Fruit fly (Drosophila melanogaster) whole organism, embryonic: Measurements from ENCODE around the gene CG34409.

Experiments
- Ada2b ChIP-seq: fragments of 200-800 bp; sonication (Bioruptor generic); IDR thresholded peaks from 2 replicates; pipeline ENCODE4 v1.3.6; 2022; ENCODE audit warnings: missing biosample characterization, missing genetic modification characterization
- Adf1 ChIP-seq: fragments of 200-800 bp; sonication (Bioruptor generic); IDR thresholded peaks from 2 replicates; pipeline ENCODE4 v1.3.6; 2022; ENCODE audit warnings: missing biosample characterization, missing genetic modification characterization
- Atf-2 ChIP-seq: fragments of 200-800 bp; sonication (Bioruptor generic); optimal IDR thresholded peaks from 2 replicates; lab custom pipeline; 2016; ENCODE audit warnings: missing biosample characterization, missing genetic modification characterization
- CG11247 ChIP-seq: fragments of 200-800 bp; sonication (Bioruptor generic); IDR thresholded peaks from 2 replicates; pipeline ENCODE4 v1.3.6; 2022; ENCODE audit warnings: missing biosample characterization, missing genetic modification characterization
- CG13123 ChIP-seq: fragments of 200-800 bp; sonication (Bioruptor generic); optimal IDR thresholded peaks from 2 replicates; lab custom pipeline; 2016; ENCODE audit warnings: missing biosample characterization, missing genetic modification characterization
- CG13296 ChIP-seq: fragments of 200-800 bp; sonication (Bioruptor generic); optimal IDR thresholded peaks from 3 replicates; lab custom pipeline; 2018; ENCODE audit warnings: missing biosample characterization, mild to moderate bottlenecking, missing genetic modification characterization
- CG14014 ChIP-seq: fragments of 200-800 bp; sonication (Bioruptor generic); IDR thresholded peaks from 2 replicates; pipeline ENCODE4 v1.3.6; 2022; ENCODE audit warnings: missing biosample characterization, missing genetic modification characterization
- CG14965 ChIP-seq: fragments of 200-800 bp; sonication (Bioruptor generic); optimal IDR thresholded peaks from 2 replicates; lab custom pipeline; 2016; ENCODE audit warnings: missing biosample characterization, missing genetic modification characterization, borderline replicate concordance
- CG16779 ChIP-seq: fragments of 200-800 bp; sonication (Bioruptor generic); IDR thresholded peaks from 2 replicates; pipeline ENCODE4 v1.3.6; 2022; ENCODE audit warnings: missing biosample characterization, missing genetic modification characterization
- CG17568 ChIP-seq: fragments of 200-800 bp; sonication (Bioruptor generic); optimal IDR thresholded peaks from 2 replicates; lab custom pipeline; 2018; ENCODE audit warnings: missing biosample characterization, mild to moderate bottlenecking, missing genetic modification characterization, moderate library complexity
- CG17802 ChIP-seq: fragments of 200-800 bp; sonication (Bioruptor generic); optimal IDR thresholded peaks from 2 replicates; lab custom pipeline; 2018; ENCODE audit warnings: missing biosample characterization, mild to moderate bottlenecking, missing genetic modification characterization, moderate library complexity
- CG30020 ChIP-seq: fragments of 200-800 bp; optimal IDR thresholded peaks from 2 replicates; lab custom pipeline; 2019; ENCODE audit warnings: missing biosample characterization, mild to moderate bottlenecking, missing genetic modification characterization, moderate library complexity
- CG30403 ChIP-seq: fragments of 200-800 bp; sonication (Bioruptor generic); optimal IDR thresholded peaks from 3 replicates; lab custom pipeline; 2016; ENCODE audit warnings: missing biosample characterization, missing genetic modification characterization
- CG43689 ChIP-seq: fragments of 200-800 bp; sonication (Bioruptor generic); IDR thresholded peaks from 2 replicates; pipeline ENCODE4 v1.3.6; 2022; ENCODE audit warnings: missing biosample characterization, missing genetic modification characterization
- CG4730 ChIP-seq: fragments of 200-800 bp; sonication (Bioruptor generic); IDR thresholded peaks from 2 replicates; pipeline ENCODE4 v1.3.6; 2022; ENCODE audit warnings: missing biosample characterization, missing genetic modification characterization
- CG6254 ChIP-seq: fragments of 200-800 bp; sonication (Bioruptor generic); optimal IDR thresholded peaks from 3 replicates; lab custom pipeline; 2017; ENCODE audit warnings: mild to moderate bottlenecking, missing biosample characterization, missing genetic modification reagents, missing genetic modification characterization
- CG6765 ChIP-seq: fragments of 200-800 bp; sonication (Bioruptor generic); optimal IDR thresholded peaks from 3 replicates; lab custom pipeline; 2017; ENCODE audit warnings: missing biosample characterization, mild to moderate bottlenecking, missing genetic modification characterization
- D19A ChIP-seq: fragments of 200-800 bp; optimal IDR thresholded peaks from 3 replicates; lab custom pipeline; 2019; ENCODE audit warnings: missing biosample characterization, mild to moderate bottlenecking, missing genetic modification characterization, moderate library complexity
- Dfd ChIP-seq, 2 experiments: fragments of >200 bp; optimal IDR thresholded peaks; 2 replicates each; lab custom pipeline; 2017; ENCODE audit warnings: missing biosample characterization in 2 of 2, missing genetic modification characterization in 2 of 2
- Doc2 ChIP-seq: fragments of 200-800 bp; sonication (Bioruptor generic); IDR thresholded peaks from 2 replicates; pipeline ENCODE4 v1.3.6; 2022; ENCODE audit warnings: missing biosample characterization, missing genetic modification characterization
- E2f2 ChIP-seq: fragments of 200-800 bp; sonication (Bioruptor generic); IDR thresholded peaks from 2 replicates; pipeline ENCODE4 v1.3.6; 2022; ENCODE audit warnings: missing biosample characterization, missing genetic modification characterization
- ERR ChIP-seq: fragments of 200-800 bp; sonication (Bioruptor generic); optimal IDR thresholded peaks from 2 replicates; lab custom pipeline; 2016; ENCODE audit warnings: missing biosample characterization, missing genetic modification characterization
- Hand ChIP-seq: fragments of 200-800 bp; sonication (Bioruptor generic); optimal IDR thresholded peaks from 2 replicates; lab custom pipeline; 2017; ENCODE audit warnings: mild to moderate bottlenecking, missing biosample characterization, missing genetic modification reagents, missing genetic modification characterization
- HmgZ ChIP-seq: fragments of 200-800 bp; sonication (Bioruptor generic); optimal IDR thresholded peaks from 2 replicates; lab custom pipeline; 2018; ENCODE audit warnings: missing biosample characterization, mild to moderate bottlenecking, missing genetic modification characterization
- Hr3 ChIP-seq: fragments of 200-800 bp; sonication (Bioruptor generic); optimal IDR thresholded peaks from 3 replicates; lab custom pipeline; 2016; ENCODE audit warnings: missing biosample characterization, missing genetic modification characterization
- Hr39 ChIP-seq: fragments of >200 bp; optimal IDR thresholded peaks from 2 replicates; lab custom pipeline; 2017
- Jarid2 ChIP-seq: fragments of 200-800 bp; sonication (Bioruptor generic); optimal IDR thresholded peaks from 3 replicates; lab custom pipeline; 2017; ENCODE audit warnings: mild to moderate bottlenecking, missing biosample characterization, missing genetic modification reagents, missing genetic modification characterization
- Lhr ChIP-seq: fragments of 200-800 bp; sonication (Bioruptor generic); optimal IDR thresholded peaks from 3 replicates; lab custom pipeline; 2017; ENCODE audit warnings: mild to moderate bottlenecking, missing biosample characterization, missing genetic modification reagents, missing genetic modification characterization
- Lim3 ChIP-seq: fragments of 200-800 bp; sonication (Bioruptor generic); IDR thresholded peaks from 2 replicates; pipeline ENCODE4 v1.3.6; 2022; ENCODE audit warnings: missing biosample characterization, missing genetic modification characterization
- Lpt ChIP-seq: fragments of >200 bp; optimal IDR thresholded peaks from 2 replicates; lab custom pipeline; 2018; ENCODE audit warnings: missing biosample characterization, missing genetic modification characterization
- MESR4 ChIP-seq: fragments of 200-800 bp; sonication (Bioruptor generic); optimal IDR thresholded peaks from 2 replicates; lab custom pipeline; 2018; ENCODE audit warnings: missing biosample characterization, mild to moderate bottlenecking, missing genetic modification characterization, moderate library complexity
- NC2β ChIP-seq: fragments of 200-800 bp; sonication (Bioruptor generic); optimal IDR thresholded peaks from 2 replicates; lab custom pipeline; 2016; ENCODE audit warnings: missing biosample characterization, missing genetic modification characterization
- YL-1 ChIP-seq: fragments of 200-800 bp; sonication (Bioruptor generic); optimal IDR thresholded peaks from 3 replicates; lab custom pipeline; 2017; ENCODE audit warnings: missing biosample characterization, mild to moderate bottlenecking, missing genetic modification characterization
- ab ChIP-seq: fragments of 200-800 bp; sonication (Bioruptor generic); optimal IDR thresholded peaks from 2 replicates; lab custom pipeline; 2016; ENCODE audit warnings: missing biosample characterization, missing genetic modification characterization
- al ChIP-seq: fragments of 200-800 bp; sonication (Bioruptor generic); IDR thresholded peaks from 2 replicates; pipeline ENCODE4 v1.3.6; 2022; ENCODE audit warnings: missing biosample characterization, missing genetic modification characterization
- en ChIP-seq: fragments of 200-800 bp; sonication (Bioruptor generic); optimal IDR thresholded peaks from 2 replicates; lab custom pipeline; 2016; ENCODE audit warnings: missing biosample characterization, missing genetic modification characterization
- fru ChIP-seq: fragments of >200 bp; optimal IDR thresholded peaks from 2 replicates; lab custom pipeline; 2017
- gcm2 ChIP-seq: fragments of 200-800 bp; sonication (Bioruptor generic); optimal IDR thresholded peaks from 2 replicates; lab custom pipeline; 2016; ENCODE audit warnings: missing biosample characterization, missing genetic modification characterization
- grau ChIP-seq: fragments of 200-800 bp; optimal IDR thresholded peaks from 3 replicates; lab custom pipeline; 2019; ENCODE audit warnings: missing biosample characterization, mild to moderate bottlenecking, missing genetic modification characterization, moderate library complexity
- gro ChIP-seq: fragments of 200-800 bp; sonication (Bioruptor generic); optimal IDR thresholded peaks from 2 replicates; lab custom pipeline; 2016; ENCODE audit warnings: missing biosample characterization, missing genetic modification characterization
- gsb-n ChIP-seq: fragments of 200-800 bp; sonication (Bioruptor generic); optimal IDR thresholded peaks from 3 replicates; lab custom pipeline; 2018; ENCODE audit warnings: missing biosample characterization, mild to moderate bottlenecking, missing genetic modification characterization
- gt ChIP-seq: fragments of 200-800 bp; sonication (Bioruptor generic); IDR thresholded peaks from 2 replicates; pipeline ENCODE4 v1.3.6; 2022; ENCODE audit warnings: missing biosample characterization, missing genetic modification characterization
- hth ChIP-seq: fragments of >200 bp; optimal IDR thresholded peaks from 2 replicates; lab custom pipeline; 2017; ENCODE audit warnings: inconsistent platforms
- kah ChIP-seq: fragments of 200-800 bp; sonication (Bioruptor generic); optimal IDR thresholded peaks from 2 replicates; lab custom pipeline; 2018; ENCODE audit warnings: missing biosample characterization, mild to moderate bottlenecking, missing genetic modification characterization
- lov ChIP-seq, 2 experiments: fragments of 200-800 bp in 1 of 2; fragments of >200 bp in 1 of 2; sonication (Bioruptor generic) in 1 of 2; IDR thresholded peaks in 1 of 2; optimal IDR thresholded peaks in 1 of 2; 2 replicates in 1 of 2; 3 replicates in 1 of 2; pipeline versions ENCODE4 v1.3.6 to Lab custom; 2017 to 2022; ENCODE audit warnings: missing biosample characterization in 1 of 2, missing genetic modification characterization in 1 of 2
- mirr ChIP-seq: fragments of 200-800 bp; sonication (Bioruptor generic); optimal IDR thresholded peaks from 3 replicates; lab custom pipeline; 2018; ENCODE audit warnings: missing biosample characterization, mild to moderate bottlenecking, missing genetic modification characterization
- onecut ChIP-seq: fragments of 200-800 bp; sonication (Bioruptor generic); IDR thresholded peaks from 2 replicates; pipeline ENCODE4 v1.3.6; 2022; ENCODE audit warnings: missing biosample characterization, missing genetic modification characterization
- pita ChIP-seq: fragments of 200-800 bp; sonication (Bioruptor generic); optimal IDR thresholded peaks from 2 replicates; lab custom pipeline; 2017; ENCODE audit warnings: missing biosample characterization, mild to moderate bottlenecking, missing genetic modification characterization
- tin ChIP-seq: fragments of 200-800 bp; sonication (Bioruptor generic); optimal IDR thresholded peaks from 3 replicates; lab custom pipeline; 2016; ENCODE audit warnings: missing biosample characterization, missing genetic modification characterization
- vfl ChIP-seq: fragments of 200-800 bp; sonication (Bioruptor generic); optimal IDR thresholded peaks from 2 replicates; lab custom pipeline; 2016; ENCODE audit warnings: missing biosample characterization, missing genetic modification characterization
- z ChIP-seq: fragments of 200-800 bp; sonication (Bioruptor generic); IDR thresholded peaks from 3 replicates; pipeline ENCODE4 v1.3.6; 2022; ENCODE audit warnings: missing biosample characterization, missing genetic modification characterization

CG34409 gene

dm6 chr3R:9762955-9763931 is 17.1 kb upstream of the CG34409 start, which contains the start of the genes Snap24 and CG8478 (continued):
- TF ChIP-seq D19A (tag; lab: Kevin White, UChicago): peak; percentile 9
- TF ChIP-seq mirr (GFP tag; lab: Kevin White, UChicago): no peak
- TF ChIP-seq CG4730 (GFP tag; lab: Robert Waterston, UW): no peak
- no peak for TF ChIP-seq lov (optimal IDR thresholded peaks at IDR 0.05; lab: Kevin White, UChicago)
- no peak for TF ChIP-seq lov (GFP tag; IDR thresholded peaks at IDR 0.05; lab: Robert Waterston, UW)
- no peak for TF ChIP-seq z (GFP tag; lab: Robert Waterston, UW)
- TF ChIP-seq MESR4 (GFP tag; lab: Kevin White, UChicago): peak; percentile 86
- TF ChIP-seq Dfd (GFP tag; optimal IDR thresholded peaks at IDR 0.05; lab: Kevin White, UChicago): no peak
- peak; percentile 8 for TF ChIP-seq YL-1
- TF ChIP-seq al (GFP tag; lab: Robert Waterston, UW): no peak
- no peak for TF ChIP-seq tin (GFP tag; lab: Kevin White, UChicago)
- TF ChIP-seq pita (GFP tag; lab: Kevin White, UChicago): peak; percentile 46
- no peak for TF ChIP-seq Lpt (GFP tag; lab: Kevin White, UChicago)
- TF ChIP-seq onecut: peak; percentile 31; the same call in 1 of the 2 replicates
- no peak for TF ChIP-seq Lim3
- TF ChIP-seq gcm2 (GFP tag; lab: Kevin White, UChicago): no peak
- TF ChIP-seq ERR (GFP tag; lab: Kevin White, UChicago): no peak
- TF ChIP-seq Lhr: no peak
- no peak for TF ChIP-seq CG6254 (GFP tag; lab: Kevin White, UChicago)
- TF ChIP-seq CG30403 (GFP tag; lab: Kevin White, UChicago): peak; percentile 30
- no peak for TF ChIP-seq gsb-n (tag; lab: Kevin White, UChicago)
- TF ChIP-seq CG11247 (GFP tag; lab: Robert Waterston, UW): no peak
- TF ChIP-seq en (GFP tag; lab: Kevin White, UChicago): no peak
- no peak for TF ChIP-seq CG14965 (GFP tag; lab: Kevin White, UChicago)
- peak; percentile 92 for TF ChIP-seq CG17802 (tag; lab: Kevin White, UChicago)
- peak; percentile 85 for TF ChIP-seq E2f2 (GFP tag; lab: Robert Waterston, UW)
- no peak for TF ChIP-seq CG14014 (GFP tag; lab: Robert Waterston, UW)
- no peak for TF ChIP-seq hth (lab: Kevin White, UChicago)
- TF ChIP-seq grau (tag; lab: Kevin White, UChicago): peak; percentile 0
- TF ChIP-seq Hand (GFP tag; lab: Kevin White, UChicago): no peak
- TF ChIP-seq gro (GFP tag; lab: Kevin White, UChicago): no peak
- TF ChIP-seq CG30020 (tag; lab: Kevin White, UChicago): peak; percentile 84
- no peak for TF ChIP-seq HmgZ (tag; lab: Kevin White, UChicago)
- no peak for TF ChIP-seq Hr3 (GFP tag; lab: Kevin White, UChicago)
- TF ChIP-seq CG16779 (GFP tag; lab: Robert Waterston, UW): no peak
- no peak for TF ChIP-seq Doc2
- no peak for TF ChIP-seq ab
- TF ChIP-seq CG13123 (GFP tag; lab: Kevin White, UChicago): no peak
- TF ChIP-seq CG13296: no peak
- TF ChIP-seq CG17568 (GFP tag; lab: Kevin White, UChicago): no peak
- no peak for TF ChIP-seq Atf-2
- TF ChIP-seq kah (GFP tag; lab: Kevin White, UChicago): no peak
- TF ChIP-seq gt (GFP tag; lab: Robert Waterston, UW): no peak
- no peak for TF ChIP-seq Hr39 (lab: Kevin White, UChicago)
- TF ChIP-seq Adf1 (GFP tag; lab: Robert Waterston, UW): no peak
- TF ChIP-seq CG6765: no peak
- no peak for TF ChIP-seq NC2β (GFP tag; lab: Kevin White, UChicago)
- no peak for TF ChIP-seq Ada2b (GFP tag; lab: Robert Waterston, UW)
- TF ChIP-seq CG43689 (GFP tag; lab: Robert Waterston, UW): no peak
- TF ChIP-seq vfl (GFP tag; lab: Kevin White, UChicago): no peak
- TF ChIP-seq Jarid2 (GFP tag; lab: Kevin White, UChicago): no peak
- TF ChIP-seq fru (lab: Kevin White, UChicago): no peak
